Fruit fly (Drosophila melanogaster) whole organism, embryonic: Measurements from ENCODE around the gene GstO3.

Experiments used
- Aef1 ChIP-seq: fragments of 200-800 bp; sonication (Bioruptor generic); IDR thresholded peaks from 3 replicates; pipeline ENCODE4 v1.3.6; 2022; ENCODE audit warnings: missing biosample characterization, missing genetic modification characterization
- Antp ChIP-seq: fragments of 200-800 bp; sonication (Bioruptor generic); optimal IDR thresholded peaks from 3 replicates; lab custom pipeline; 2016; ENCODE audit warnings: missing biosample characterization, missing genetic modification characterization
- Bgb ChIP-seq: fragments of 200-800 bp; sonication (Bioruptor generic); IDR thresholded peaks from 2 replicates; pipeline ENCODE4 v1.3.6; 2022; ENCODE audit warnings: missing biosample characterization, missing genetic modification characterization; ENCODE audit not compliant: partially characterized antibody
- CG10274 ChIP-seq: fragments of 200-800 bp; sonication (Bioruptor generic); optimal IDR thresholded peaks from 3 replicates; lab custom pipeline; 2017; ENCODE audit warnings: missing biosample characterization, mild to moderate bottlenecking, missing genetic modification characterization
- CG10979 ChIP-seq: fragments of 200-800 bp; sonication (Bioruptor generic); optimal IDR thresholded peaks from 2 replicates; lab custom pipeline; 2018; ENCODE audit warnings: missing biosample characterization, mild to moderate bottlenecking, missing genetic modification characterization, moderate library complexity
- CG11723 ChIP-seq: fragments of 200-800 bp; sonication (Bioruptor generic); optimal IDR thresholded peaks from 2 replicates; lab custom pipeline; 2017; ENCODE audit warnings: missing biosample characterization, mild to moderate bottlenecking, missing genetic modification characterization
- CG12299 ChIP-seq: fragments of 200-800 bp; sonication (Bioruptor generic); optimal IDR thresholded peaks from 2 replicates; lab custom pipeline; 2018; ENCODE audit warnings: missing biosample characterization, mild to moderate bottlenecking, missing genetic modification characterization
- CG12659 ChIP-seq: fragments of 200-800 bp; sonication (Bioruptor generic); optimal IDR thresholded peaks from 3 replicates; lab custom pipeline; 2017; ENCODE audit warnings: mild to moderate bottlenecking, missing biosample characterization, missing genetic modification reagents, missing genetic modification characterization
- CG15269 ChIP-seq: fragments of 200-800 bp; sonication (Bioruptor generic); optimal IDR thresholded peaks from 2 replicates; lab custom pipeline; 2018; ENCODE audit warnings: missing biosample characterization, mild to moderate bottlenecking, missing genetic modification characterization, moderate library complexity
- CG17385 ChIP-seq: fragments of 200-800 bp; sonication (Bioruptor generic); optimal IDR thresholded peaks from 3 replicates; lab custom pipeline; 2018; ENCODE audit warnings: missing biosample characterization, mild to moderate bottlenecking, missing genetic modification characterization
- CG1832 ChIP-seq: fragments of 200-800 bp; sonication (Bioruptor generic); optimal IDR thresholded peaks from 2 replicates; lab custom pipeline; 2017; ENCODE audit warnings: missing biosample characterization, mild to moderate bottlenecking, missing genetic modification characterization, inconsistent platforms
- CG2116 ChIP-seq: fragments of 200-800 bp; sonication (Bioruptor generic); optimal IDR thresholded peaks from 3 replicates; lab custom pipeline; 2018; ENCODE audit warnings: missing biosample characterization, mild to moderate bottlenecking, missing genetic modification characterization
- CG6683 ChIP-seq: fragments of 200-800 bp; sonication (Bioruptor generic); optimal IDR thresholded peaks from 2 replicates; lab custom pipeline; 2017; ENCODE audit warnings: missing biosample characterization, mild to moderate bottlenecking, missing genetic modification characterization, missing genetic modification reagents
- CG7928 ChIP-seq: fragments of 200-800 bp; sonication (Bioruptor generic); optimal IDR thresholded peaks from 2 replicates; lab custom pipeline; 2017; ENCODE audit warnings: missing biosample characterization, mild to moderate bottlenecking, missing genetic modification characterization
- CG9215 ChIP-seq: fragments of 200-800 bp; sonication (Bioruptor generic); IDR thresholded peaks from 2 replicates; pipeline ENCODE4 v1.3.6; 2022; ENCODE audit warnings: missing biosample characterization, missing genetic modification characterization
- CTCF ChIP-seq: fragments of 200-800 bp; sonication (Bioruptor generic); optimal IDR thresholded peaks from 2 replicates; lab custom pipeline; 2017; ENCODE audit warnings: missing biosample characterization, mild to moderate bottlenecking, missing genetic modification characterization, moderate library complexity
- D ChIP-seq, 2 experiments: fragments of 200-800 bp in 1 of 2; fragments of >200 bp in 1 of 2; sonication (Bioruptor generic) in 1 of 2; optimal IDR thresholded peaks; 2 replicates in 1 of 2; 3 replicates in 1 of 2; lab custom pipeline; 2017; ENCODE audit warnings: mild to moderate bottlenecking in 1 of 2, missing biosample characterization in 1 of 2, missing genetic modification characterization in 1 of 2, missing genetic modification reagents in 1 of 2
- Hr78 ChIP-seq, 2 experiments: fragments of 200-800 bp in 1 of 2; fragments of >200 bp in 1 of 2; sonication (Bioruptor generic) in 1 of 2; optimal IDR thresholded peaks; 2 replicates each; lab custom pipeline; 2017 to 2019; ENCODE audit warnings: missing biosample characterization in 2 of 2, missing genetic modification characterization in 2 of 2, mild to moderate bottlenecking in 1 of 2, moderate library complexity in 1 of 2
- Myb ChIP-seq: fragments of 200-800 bp; sonication (Bioruptor generic); optimal IDR thresholded peaks from 2 replicates; lab custom pipeline; 2016; ENCODE audit warnings: missing biosample characterization, missing genetic modification characterization
- Oaz ChIP-seq: fragments of 200-800 bp; sonication (Bioruptor generic); IDR thresholded peaks from 2 replicates; pipeline ENCODE4 v1.3.6; 2022; ENCODE audit warnings: missing biosample characterization, missing genetic modification characterization
- Ptx1 ChIP-seq: fragments of 200-800 bp; sonication (Bioruptor generic); IDR thresholded peaks from 2 replicates; pipeline ENCODE4 v1.3.6; 2022; ENCODE audit warnings: missing biosample characterization, missing genetic modification characterization
- Scr ChIP-seq: fragments of 200-800 bp; sonication (Bioruptor generic); IDR thresholded peaks from 2 replicates; pipeline ENCODE4 v1.3.6; 2022; ENCODE audit warnings: missing biosample characterization, missing genetic modification characterization; ENCODE audit not compliant: partially characterized antibody
- Sry-β ChIP-seq: fragments of 200-800 bp; sonication (Bioruptor generic); optimal IDR thresholded peaks from 2 replicates; lab custom pipeline; 2018; ENCODE audit warnings: missing biosample characterization, mild to moderate bottlenecking, missing genetic modification characterization, moderate library complexity
- YL-1 ChIP-seq: fragments of 200-800 bp; sonication (Bioruptor generic); optimal IDR thresholded peaks from 3 replicates; lab custom pipeline; 2017; ENCODE audit warnings: missing biosample characterization, mild to moderate bottlenecking, missing genetic modification characterization
- ap ChIP-seq: fragments of 200-800 bp; sonication (Bioruptor generic); IDR thresholded peaks from 2 replicates; pipeline ENCODE4 v1.3.6; 2022; ENCODE audit warnings: missing biosample characterization, missing genetic modification characterization
- cato ChIP-seq: fragments of 200-800 bp; sonication (Bioruptor generic); optimal IDR thresholded peaks from 2 replicates; lab custom pipeline; 2016; ENCODE audit warnings: missing biosample characterization, missing genetic modification characterization, borderline replicate concordance
- disco-r ChIP-seq: fragments of 200-800 bp; sonication (Bioruptor generic); optimal IDR thresholded peaks from 2 replicates; lab custom pipeline; 2016; ENCODE audit warnings: missing biosample characterization, missing genetic modification characterization
- dm ChIP-seq: fragments of 200-800 bp; sonication (Bioruptor generic); optimal IDR thresholded peaks from 3 replicates; lab custom pipeline; 2016; ENCODE audit warnings: missing biosample characterization, missing genetic modification characterization
- emc ChIP-seq: fragments of 200-800 bp; sonication (Bioruptor generic); optimal IDR thresholded peaks from 2 replicates; lab custom pipeline; 2016; ENCODE audit warnings: missing biosample characterization, missing genetic modification characterization
- eyg ChIP-seq: fragments of 200-800 bp; sonication (Bioruptor generic); optimal IDR thresholded peaks from 3 replicates; lab custom pipeline; 2016; ENCODE audit warnings: missing biosample characterization, missing genetic modification characterization
- fd3F ChIP-seq: fragments of 200-800 bp; sonication (Bioruptor generic); optimal IDR thresholded peaks from 2 replicates; lab custom pipeline; 2018; ENCODE audit warnings: missing biosample characterization, mild to moderate bottlenecking, missing genetic modification characterization, moderate library complexity
- fd96Cb ChIP-seq: fragments of 200-800 bp; sonication (Bioruptor generic); optimal IDR thresholded peaks from 2 replicates; lab custom pipeline; 2018; ENCODE audit warnings: missing biosample characterization, mild to moderate bottlenecking, missing genetic modification characterization, moderate library complexity
- lov ChIP-seq, 2 experiments: fragments of 200-800 bp in 1 of 2; fragments of >200 bp in 1 of 2; sonication (Bioruptor generic) in 1 of 2; IDR thresholded peaks in 1 of 2; optimal IDR thresholded peaks in 1 of 2; 2 replicates in 1 of 2; 3 replicates in 1 of 2; pipeline versions ENCODE4 v1.3.6 to Lab custom; 2017 to 2022; ENCODE audit warnings: missing biosample characterization in 1 of 2, missing genetic modification characterization in 1 of 2
- mirr ChIP-seq: fragments of 200-800 bp; sonication (Bioruptor generic); optimal IDR thresholded peaks from 3 replicates; lab custom pipeline; 2018; ENCODE audit warnings: missing biosample characterization, mild to moderate bottlenecking, missing genetic modification characterization
- mld ChIP-seq: fragments of 200-800 bp; sonication (Bioruptor generic); IDR thresholded peaks from 3 replicates; pipeline ENCODE4 v1.3.6; 2022; ENCODE audit warnings: missing biosample characterization, missing genetic modification characterization; ENCODE audit not compliant: partially characterized antibody
- org-1 ChIP-seq: fragments of 200-800 bp; sonication (Bioruptor generic); optimal IDR thresholded peaks from 2 replicates; lab custom pipeline; 2017; ENCODE audit warnings: missing biosample characterization, missing genetic modification characterization
- phol ChIP-seq: fragments of 200-800 bp; sonication (Bioruptor generic); optimal IDR thresholded peaks from 3 replicates; lab custom pipeline; 2018; ENCODE audit warnings: missing biosample characterization, mild to moderate bottlenecking, missing genetic modification characterization, moderate library complexity
- psq ChIP-seq: fragments of 200-800 bp; sonication (Bioruptor generic); optimal IDR thresholded peaks from 2 replicates; lab custom pipeline; 2017; ENCODE audit warnings: missing biosample characterization, missing genetic modification characterization
- scrt ChIP-seq: fragments of 200-800 bp; sonication (Bioruptor generic); optimal IDR thresholded peaks from 2 replicates; lab custom pipeline; 2018; ENCODE audit warnings: missing biosample characterization, mild to moderate bottlenecking, missing genetic modification characterization, moderate library complexity
- sens ChIP-seq: fragments of 200-800 bp; sonication (Bioruptor generic); peaks from one replicate; lab custom pipeline; 2016; ENCODE audit warnings: missing biosample characterization, missing genetic modification characterization
- sens-2 ChIP-seq: fragments of 200-800 bp; sonication (Bioruptor generic); IDR thresholded peaks from 2 replicates; pipeline ENCODE4 v1.3.6; 2022; ENCODE audit warnings: missing biosample characterization, missing genetic modification characterization
- slou ChIP-seq: fragments of 200-800 bp; sonication (Bioruptor generic); optimal IDR thresholded peaks from 3 replicates; lab custom pipeline; 2016; ENCODE audit warnings: missing biosample characterization, missing genetic modification characterization
- tap ChIP-seq: fragments of 200-800 bp; optimal IDR thresholded peaks from 3 replicates; lab custom pipeline; 2019; ENCODE audit warnings: missing biosample characterization, mild to moderate bottlenecking, missing genetic modification characterization, moderate library complexity
- tin ChIP-seq: fragments of 200-800 bp; sonication (Bioruptor generic); optimal IDR thresholded peaks from 3 replicates; lab custom pipeline; 2016; ENCODE audit warnings: missing biosample characterization, missing genetic modification characterization
- tll ChIP-seq, 2 experiments: fragments of 200-800 bp in 1 of 2; fragments of >200 bp in 1 of 2; sonication (Bioruptor generic) in 1 of 2; optimal IDR thresholded peaks; 2 replicates each; lab custom pipeline; 2017 to 2019; ENCODE audit warnings: missing biosample characterization in 2 of 2, missing genetic modification characterization in 2 of 2, mild to moderate bottlenecking in 1 of 2, moderate library complexity in 1 of 2
- zen ChIP-seq: fragments of 200-800 bp; sonication (Bioruptor generic); optimal IDR thresholded peaks from 3 replicates; lab custom pipeline; 2018; ENCODE audit warnings: missing biosample characterization, mild to moderate bottlenecking, missing genetic modification characterization, moderate library complexity
- zen2 ChIP-seq: fragments of 200-800 bp; sonication (Bioruptor generic); IDR thresholded peaks from 3 replicates; pipeline ENCODE4 v1.3.6; 2022; ENCODE audit warnings: missing biosample characterization, missing genetic modification characterization; ENCODE audit not compliant: partially characterized antibody
- zfh2 ChIP-seq: fragments of 200-800 bp; sonication (Bioruptor generic); optimal IDR thresholded peaks from 2 replicates; lab custom pipeline; 2016; ENCODE audit warnings: missing biosample characterization, missing genetic modification characterization

The GstO3 gene

dm6 chr3L:8525691-8526421 lies 7.2 kb downstream of the GstO3 start (continued):
- no peak for TF ChIP-seq D (optimal IDR thresholded peaks at IDR 0.05; lab: Kevin White, UChicago)
- TF ChIP-seq D (GFP tag; optimal IDR thresholded peaks at IDR 0.05; lab: Kevin White, UChicago) = no peak
- peak; percentile 87 for TF ChIP-seq mirr
- no peak for TF ChIP-seq tap (tag; lab: Kevin White, UChicago)
- no peak for TF ChIP-seq CG2116 (GFP tag; lab: Kevin White, UChicago)
- peak; percentile 7 for TF ChIP-seq CG11723 (GFP tag; lab: Kevin White, UChicago)
- no peak for TF ChIP-seq emc (GFP tag; lab: Kevin White, UChicago)
- no peak for TF ChIP-seq mld (GFP tag; lab: Robert Waterston, UW)
- TF ChIP-seq Ptx1 (GFP tag; lab: Robert Waterston, UW) = no peak
- no peak for TF ChIP-seq zen2 (GFP tag; lab: Robert Waterston, UW)
- no peak for TF ChIP-seq tll (GFP tag; optimal IDR thresholded peaks at IDR 0.05; lab: Kevin White, UChicago)
- TF ChIP-seq Bgb (GFP tag; lab: Robert Waterston, UW) = no peak
- peak in 1 of 2 experiments; percentile 74 for TF ChIP-seq Hr78 (GFP tag; optimal IDR thresholded peaks at IDR 0.05; lab: Kevin White, UChicago)
- no peak for TF ChIP-seq Myb
- no peak for TF ChIP-seq CG12299
- TF ChIP-seq sens (GFP tag; lab: Kevin White, UChicago) = peak; percentile 85
- TF ChIP-seq sens-2 (GFP tag; lab: Robert Waterston, UW) = no peak
- TF ChIP-seq CG17385 (GFP tag; lab: Kevin White, UChicago) = peak; percentile 15
- peak; percentile 27 for TF ChIP-seq eyg
- TF ChIP-seq YL-1 (GFP tag; lab: Kevin White, UChicago) = no peak
- TF ChIP-seq lov (optimal IDR thresholded peaks at IDR 0.05; lab: Kevin White, UChicago) = no peak
- TF ChIP-seq lov (GFP tag; IDR thresholded peaks at IDR 0.05; lab: Robert Waterston, UW) = no peak
- TF ChIP-seq dm (GFP tag; lab: Kevin White, UChicago) = peak; percentile 7
- TF ChIP-seq CG10979 (tag; lab: Kevin White, UChicago) = no peak
- TF ChIP-seq Oaz (GFP tag; lab: Robert Waterston, UW) = no peak
- no peak for TF ChIP-seq disco-r (GFP tag; lab: Kevin White, UChicago)
- no peak for TF ChIP-seq CG1832
- TF ChIP-seq Antp (GFP tag; lab: Kevin White, UChicago) = no peak
- TF ChIP-seq ap = no peak
- no peak for TF ChIP-seq tin
- TF ChIP-seq CG10274 = no peak
- no peak for TF ChIP-seq fd96Cb
- no peak for TF ChIP-seq CG6683
- TF ChIP-seq psq (GFP tag; lab: Kevin White, UChicago) = no peak
- peak; percentile 38 for TF ChIP-seq CG15269
- TF ChIP-seq cato (GFP tag; lab: Kevin White, UChicago) = no peak
- no peak for TF ChIP-seq CTCF (GFP tag; lab: Kevin White, UChicago)
- peak; percentile 41; the same call in 1 of the 2 replicates for TF ChIP-seq CG9215
- TF ChIP-seq zen = no peak
- TF ChIP-seq Sry-β (GFP tag; lab: Kevin White, UChicago) = no peak
- no peak for TF ChIP-seq fd3F (GFP tag; lab: Kevin White, UChicago)
- peak; percentile 14 for TF ChIP-seq CG12659
- TF ChIP-seq org-1 (GFP tag; lab: Kevin White, UChicago) = peak; percentile 22
- TF ChIP-seq Scr (GFP tag; lab: Robert Waterston, UW) = no peak
- peak; percentile 8 for TF ChIP-seq phol (tag; lab: Kevin White, UChicago)
- TF ChIP-seq slou (GFP tag; lab: Kevin White, UChicago) = no peak
- TF ChIP-seq zfh2 (GFP tag; lab: Kevin White, UChicago) = peak; percentile 58
- TF ChIP-seq scrt (GFP tag; lab: Kevin White, UChicago) = peak; percentile 46
- no peak for TF ChIP-seq Aef1 (GFP tag; lab: Robert Waterston, UW)
- TF ChIP-seq CG7928 (GFP tag; lab: Kevin White, UChicago) = no peak
